Worm (Caenorhabditis elegans) whole organism, L2 larva: Measurements from ENCODE around the gene srt-50.
A peak's percentile ranks its signal among the peaks of the same experiment; 100 is the strongest.

Experiments
- C34F6.9 ChIP-seq: fragments of 150-350 bp; optimal IDR thresholded peaks from 2 replicates; lab custom pipeline; 2014; ENCODE audit warnings: missing biosample characterization, missing genetic modification characterization
- F13H6.1 ChIP-seq: sonication (generic microtip); optimal IDR thresholded peaks from 2 replicates; lab custom pipeline; 2016; ENCODE audit warnings: missing genetic modification characterization, missing compliant biosample characterization
- R02D3.7 ChIP-seq: fragments of 150-350 bp; optimal IDR thresholded peaks from 2 replicates; lab custom pipeline; 2014; ENCODE audit warnings: missing biosample characterization, missing genetic modification characterization
- Y55F3AM.14 ChIP-seq: fragments of 200-800 bp; sonication (Bioruptor generic); optimal IDR thresholded peaks from 2 replicates; lab custom pipeline; 2018; ENCODE audit warnings: mild to moderate bottlenecking, missing genetic modification characterization, missing compliant biosample characterization
- ZK546.5 ChIP-seq: sonication (generic microtip); optimal IDR thresholded peaks from 2 replicates; lab custom pipeline; 2017; ENCODE audit warnings: missing biosample characterization, missing genetic modification characterization
- alr-1 ChIP-seq: fragments of 150-350 bp; optimal IDR thresholded peaks from 2 replicates; lab custom pipeline; 2014; ENCODE audit warnings: missing biosample characterization, missing genetic modification characterization
- aly-2 ChIP-seq: fragments of 150-350 bp; optimal IDR thresholded peaks from 2 replicates; lab custom pipeline; 2014; ENCODE audit warnings: missing biosample characterization, missing genetic modification characterization
- ama-1 ChIP-seq: fragments of 150-350 bp; optimal IDR thresholded peaks from 2 replicates; lab custom pipeline; 2018; ENCODE audit warnings: inconsistent platforms
- blmp-1 ChIP-seq: sonication (generic microtip); optimal IDR thresholded peaks from 2 replicates; lab custom pipeline; 2017; ENCODE audit warnings: missing genetic modification characterization, mild to moderate bottlenecking, missing compliant biosample characterization, antibody characterized with exemption, moderate library complexity; ENCODE audit not compliant: insufficient read depth
- ceh-16 ChIP-seq: fragments of 150-350 bp; optimal IDR thresholded peaks from 2 replicates; lab custom pipeline; 2014; ENCODE audit warnings: missing biosample characterization, missing genetic modification characterization
- ceh-82 ChIP-seq: fragments of 150-350 bp; optimal IDR thresholded peaks from 2 replicates; lab custom pipeline; 2014; ENCODE audit warnings: missing biosample characterization, missing genetic modification characterization
- crh-2 ChIP-seq: sonication (generic microtip); optimal IDR thresholded peaks from 2 replicates; lab custom pipeline; 2017; ENCODE audit warnings: missing biosample characterization, missing genetic modification characterization
- dmd-4 ChIP-seq: sonication (generic microtip); optimal IDR thresholded peaks from 2 replicates; lab custom pipeline; 2017; ENCODE audit warnings: missing biosample characterization, missing genetic modification characterization
- egl-27 ChIP-seq: sonication (generic microtip); optimal IDR thresholded peaks from 3 replicates; lab custom pipeline; 2017; ENCODE audit warnings: missing biosample characterization, missing genetic modification reagents, missing genetic modification characterization
- elt-1 ChIP-seq: fragments of 150-350 bp; optimal IDR thresholded peaks from 2 replicates; lab custom pipeline; 2014; ENCODE audit warnings: missing biosample characterization, missing genetic modification characterization
- elt-3 ChIP-seq: sonication (generic microtip); optimal IDR thresholded peaks from 2 replicates; lab custom pipeline; 2017; ENCODE audit warnings: missing biosample characterization, missing genetic modification characterization
- fos-1 ChIP-seq: fragments of 150-350 bp; optimal IDR thresholded peaks from 2 replicates; lab custom pipeline; 2014; ENCODE audit warnings: missing biosample characterization, missing genetic modification characterization
- gmeb-1 ChIP-seq: fragments of 150-350 bp; optimal IDR thresholded peaks from 2 replicates; lab custom pipeline; 2014; ENCODE audit warnings: missing biosample characterization, missing genetic modification characterization
- lin-11 ChIP-seq: fragments of 150-350 bp; sonication (generic microtip); optimal IDR thresholded peaks from 2 replicates; lab custom pipeline; 2014; ENCODE audit warnings: missing biosample characterization, missing genetic modification characterization, inconsistent platforms, mixed read lengths
- lin-13 ChIP-seq: fragments of 150-350 bp; optimal IDR thresholded peaks from 2 replicates; lab custom pipeline; 2014; ENCODE audit warnings: missing biosample characterization, missing genetic modification reagents, missing genetic modification characterization
- lin-39 ChIP-seq: fragments of 150-350 bp; optimal IDR thresholded peaks from 2 replicates; lab custom pipeline; 2014; ENCODE audit warnings: missing biosample characterization, missing genetic modification reagents, missing genetic modification characterization
- lsy-2 ChIP-seq, 2 experiments: fragments of 150-350 bp in 1 of 2; sonication (generic microtip) in 1 of 2; optimal IDR thresholded peaks; 2 replicates each; lab custom pipeline; 2014 to 2017; ENCODE audit warnings: missing biosample characterization in 2 of 2, missing genetic modification characterization in 2 of 2
- mab-5 ChIP-seq: fragments of 150-350 bp; optimal IDR thresholded peaks from 2 replicates; lab custom pipeline; 2014; ENCODE audit warnings: missing biosample characterization, missing genetic modification characterization
- mbf-1 ChIP-seq: sonication (generic microtip); optimal IDR thresholded peaks from 2 replicates; lab custom pipeline; 2017; ENCODE audit warnings: missing biosample characterization, missing genetic modification characterization
- mdl-1 ChIP-seq, 2 experiments: fragments of 150-350 bp in 1 of 2; sonication (generic microtip) in 1 of 2; optimal IDR thresholded peaks; 2 replicates each; lab custom pipeline; 2017; ENCODE audit warnings: missing biosample characterization in 2 of 2, missing genetic modification characterization in 2 of 2
- nhr-10 ChIP-seq: sonication (generic microtip); optimal IDR thresholded peaks from 2 replicates; lab custom pipeline; 2017; ENCODE audit warnings: missing biosample characterization, missing genetic modification characterization
- nhr-11 ChIP-seq: fragments of 150-350 bp; optimal IDR thresholded peaks from 2 replicates; lab custom pipeline; 2014; ENCODE audit warnings: missing biosample characterization, missing genetic modification characterization
- nhr-12 ChIP-seq: fragments of 150-350 bp; optimal IDR thresholded peaks from 2 replicates; lab custom pipeline; 2014; ENCODE audit warnings: missing biosample characterization, missing genetic modification characterization
- nhr-129 ChIP-seq: fragments of 150-350 bp; optimal IDR thresholded peaks from 2 replicates; lab custom pipeline; 2014; ENCODE audit warnings: missing biosample characterization, missing genetic modification characterization
- nhr-21 ChIP-seq: fragments of 150-350 bp; optimal IDR thresholded peaks from 2 replicates; lab custom pipeline; 2014; ENCODE audit warnings: missing biosample characterization, missing genetic modification characterization
- nhr-23 ChIP-seq: fragments of 150-350 bp; optimal IDR thresholded peaks from 2 replicates; lab custom pipeline; 2014; ENCODE audit warnings: missing biosample characterization, missing genetic modification reagents, missing genetic modification characterization
- nhr-237 ChIP-seq: fragments of 150-350 bp; optimal IDR thresholded peaks from 2 replicates; lab custom pipeline; 2014; ENCODE audit warnings: missing biosample characterization, missing genetic modification characterization
- nhr-25 ChIP-seq: fragments of 150-350 bp; sonication (generic microtip); optimal IDR thresholded peaks from 3 replicates; lab custom pipeline; 2014; ENCODE audit warnings: missing biosample characterization, missing genetic modification characterization
- nhr-6 ChIP-seq: fragments of 150-350 bp; optimal IDR thresholded peaks from 2 replicates; lab custom pipeline; 2014; ENCODE audit warnings: missing biosample characterization, missing genetic modification characterization
- nhr-77 ChIP-seq: fragments of 150-350 bp; optimal IDR thresholded peaks from 2 replicates; lab custom pipeline; 2014; ENCODE audit warnings: missing biosample characterization, missing genetic modification characterization
- peb-1 ChIP-seq: fragments of 150-350 bp; optimal IDR thresholded peaks from 2 replicates; lab custom pipeline; 2014; ENCODE audit warnings: missing biosample characterization, missing genetic modification characterization
- sem-4 ChIP-seq: fragments of 150-350 bp; optimal IDR thresholded peaks from 2 replicates; lab custom pipeline; 2014; ENCODE audit warnings: missing biosample characterization, missing genetic modification reagents, missing genetic modification characterization
- skn-1 ChIP-seq: sonication (generic microtip); optimal IDR thresholded peaks from 2 replicates; lab custom pipeline; 2017; ENCODE audit warnings: missing biosample characterization, missing genetic modification characterization
- sma-3 ChIP-seq: sonication (generic microtip); optimal IDR thresholded peaks from 2 replicates; lab custom pipeline; 2016; ENCODE audit warnings: missing genetic modification reagents, missing genetic modification characterization, missing compliant biosample characterization
- sma-9 ChIP-seq, 2 experiments: fragments of 150-350 bp in 1 of 2; sonication (generic microtip) in 1 of 2; optimal IDR thresholded peaks; 2 replicates each; lab custom pipeline; 2014 to 2016; ENCODE audit warnings: missing genetic modification characterization in 2 of 2, mild to moderate bottlenecking in 1 of 2, missing biosample characterization in 1 of 2, missing compliant biosample characterization in 1 of 2, missing genetic modification reagents in 1 of 2, moderate library complexity in 1 of 2
- snpc-4 ChIP-seq: fragments of 150-350 bp; optimal IDR thresholded peaks from 2 replicates; lab custom pipeline; 2014; ENCODE audit warnings: missing biosample characterization, missing genetic modification characterization
- unc-39 ChIP-seq: fragments of 150-350 bp; optimal IDR thresholded peaks from 2 replicates; lab custom pipeline; 2014; ENCODE audit warnings: missing biosample characterization, missing genetic modification characterization
- unc-55 ChIP-seq: fragments of 150-350 bp; sonication (generic microtip); optimal IDR thresholded peaks from 3 replicates; lab custom pipeline; 2014; ENCODE audit warnings: missing biosample characterization, missing genetic modification reagents, missing genetic modification characterization
- unc-62 ChIP-seq: fragments of 150-350 bp; optimal IDR thresholded peaks from 2 replicates; lab custom pipeline; 2014; ENCODE audit warnings: missing biosample characterization, missing genetic modification reagents, missing genetic modification characterization
- zag-1 ChIP-seq: fragments of 150-350 bp; optimal IDR thresholded peaks from 2 replicates; lab custom pipeline; 2014; ENCODE audit warnings: missing biosample characterization, missing genetic modification characterization
- ztf-1 ChIP-seq: fragments of 200-800 bp; sonication (Bioruptor generic); conservative IDR thresholded peaks from 2 replicates; pipeline ENCODE4 v1.3.6; 2022; ENCODE audit warnings: missing genetic modification characterization, missing compliant biosample characterization
- ztf-11 ChIP-seq: sonication (generic microtip); optimal IDR thresholded peaks from 2 replicates; lab custom pipeline; 2017; ENCODE audit warnings: missing biosample characterization, missing genetic modification characterization
- ztf-4 ChIP-seq: fragments of 150-350 bp; optimal IDR thresholded peaks from 2 replicates; lab custom pipeline; 2014; ENCODE audit warnings: missing biosample characterization, missing genetic modification characterization

The srt-50 gene

ce11 chrIV:15074392-15074791 lies at the start of gene srt-50:
TSS of gene srt-50 (plus strand) at chrIV:15074692.
- TF ChIP-seq elt-3 (tag; lab: Kevin White, UChicago) (no peak), nhr-21 (tag; lab: Kevin White, UChicago) (no peak), sma-9 (GFP tag; optimal IDR thresholded peaks at IDR 0.05; lab: Kevin White, UChicago) (no peak), sma-9 (tag; optimal IDR thresholded peaks at IDR 0.05; lab: Kevin White, UChicago) (no peak), sem-4 (tag; lab: Kevin White, UChicago) (no peak), sma-3 (GFP tag; lab: Kevin White, UChicago) (no peak), ztf-11 (tag; lab: Kevin White, UChicago) (no peak), lin-11 (tag; lab: Kevin White, UChicago) (no peak), nhr-237 (tag; lab: Kevin White, UChicago) (no peak), nhr-6 (tag; lab: Kevin White, UChicago) (no peak), gmeb-1 (no peak), crh-2 (tag; lab: Kevin White, UChicago) (no peak), lsy-2 (tag; optimal IDR thresholded peaks at IDR 0.05; lab: Kevin White, UChicago) (no peak)

- TF ChIP-seq snpc-4 = no peak
- no peak for TF ChIP-seq alr-1 (tag; lab: Kevin White, UChicago)
- no peak for TF ChIP-seq zag-1 (tag; lab: Kevin White, UChicago)
- no peak for TF ChIP-seq sem-4 (tag; lab: Kevin White, UChicago)
- no peak for TF ChIP-seq mbf-1
- no peak for TF ChIP-seq elt-1 (tag; lab: Kevin White, UChicago)
- no peak for TF ChIP-seq R02D3.7
- TF ChIP-seq nhr-6 (tag; lab: Kevin White, UChicago) = no peak
- peak; percentile 86 for TF ChIP-seq gmeb-1
- TF ChIP-seq lin-11 (tag; lab: Kevin White, UChicago) = no peak
- TF ChIP-seq Y55F3AM.14 (GFP tag; lab: Kevin White, UChicago) = no peak
- TF ChIP-seq ztf-4 = peak; percentile 3
- TF ChIP-seq ceh-82 (tag; lab: Kevin White, UChicago) = no peak
- TF ChIP-seq ztf-11 (tag; lab: Kevin White, UChicago) = no peak
- no peak for TF ChIP-seq F13H6.1 (tag; lab: Kevin White, UChicago)
- TF ChIP-seq ceh-16 (tag; lab: Kevin White, UChicago) = no peak
- peak; percentile 76 for TF ChIP-seq unc-55 (GFP tag; lab: Kevin White, UChicago)
- TF ChIP-seq blmp-1 (tag; lab: Kevin White, UChicago) = no peak
- no peak for TF ChIP-seq nhr-11 (tag; lab: Kevin White, UChicago)
- peak; percentile 73 for TF ChIP-seq nhr-129 (tag; lab: Kevin White, UChicago)
- TF ChIP-seq aly-2 (tag; lab: Kevin White, UChicago) = no peak
- peak; percentile 22 for TF ChIP-seq nhr-25
- TF ChIP-seq C34F6.9 (tag; lab: Kevin White, UChicago) = peak; percentile 66
- no peak for TF ChIP-seq mab-5 (tag; lab: Kevin White, UChicago)
- TF ChIP-seq nhr-23 (tag; lab: Kevin White, UChicago) = no peak
- no peak for TF ChIP-seq unc-62 (GFP tag; lab: Kevin White, UChicago)
- no peak for TF ChIP-seq skn-1 (tag; lab: Kevin White, UChicago)
- no peak for TF ChIP-seq mdl-1 (tag; optimal IDR thresholded peaks at IDR 0.05; lab: Kevin White, UChicago)
- TF ChIP-seq fos-1 (tag; lab: Kevin White, UChicago) = peak; percentile 24
- no peak for TF ChIP-seq lin-39
- no peak for TF ChIP-seq ztf-1 (GFP tag; lab: Robert Waterston, UW)
- no peak for TF ChIP-seq peb-1 (tag; lab: Kevin White, UChicago)
- TF ChIP-seq nhr-12 (tag; lab: Kevin White, UChicago) = no peak
- TF ChIP-seq nhr-21 (tag; lab: Kevin White, UChicago) = no peak
- TF ChIP-seq nhr-77 (tag; lab: Kevin White, UChicago) = no peak
- TF ChIP-seq sma-9 (GFP tag; optimal IDR thresholded peaks at IDR 0.05; lab: Kevin White, UChicago) = no peak
- TF ChIP-seq sma-9 (tag; optimal IDR thresholded peaks at IDR 0.05; lab: Kevin White, UChicago) = no peak
- no peak for TF ChIP-seq unc-39 (tag; lab: Kevin White, UChicago)
- no peak for TF ChIP-seq elt-3 (tag; lab: Kevin White, UChicago)
- no peak for TF ChIP-seq ama-1
- TF ChIP-seq crh-2 (tag; lab: Kevin White, UChicago) = peak; percentile 48
- no peak for TF ChIP-seq egl-27 (tag; lab: Kevin White, UChicago)
- TF ChIP-seq ZK546.5 = no peak
- TF ChIP-seq nhr-10 = no peak
- TF ChIP-seq lin-13 (GFP tag; lab: Kevin White, UChicago) = peak; percentile 63
- TF ChIP-seq nhr-237 (tag; lab: Kevin White, UChicago) = no peak
- peak in 1 of 2 experiments; percentile 67 for TF ChIP-seq lsy-2 (tag; optimal IDR thresholded peaks at IDR 0.05; lab: Kevin White, UChicago)
- TF ChIP-seq sma-3 (GFP tag; lab: Kevin White, UChicago) = peak; percentile 21
- no peak for TF ChIP-seq dmd-4 (tag; lab: Kevin White, UChicago)
Measured at ce11 chrIV:15025384-15025783, 49.1 kb upstream of the srt-50 start, which contains the start of gene fcd-2. TSS of gene fcd-2 (plus strand) at chrIV:15025710.
